Fruit fly (Drosophila melanogaster) whole organism: ENCODE measurements around the gene CG7607.

Experiments used
- pan ChIP-seq: fragments of >200 bp; optimal IDR thresholded peaks from 2 replicates; lab custom pipeline; 2017
- usp ChIP-seq: fragments of >200 bp; optimal IDR thresholded peaks from 2 replicates; lab custom pipeline; 2017; ENCODE audit warnings: missing biosample characterization, missing genetic modification characterization, mixed read lengths

DNA sequence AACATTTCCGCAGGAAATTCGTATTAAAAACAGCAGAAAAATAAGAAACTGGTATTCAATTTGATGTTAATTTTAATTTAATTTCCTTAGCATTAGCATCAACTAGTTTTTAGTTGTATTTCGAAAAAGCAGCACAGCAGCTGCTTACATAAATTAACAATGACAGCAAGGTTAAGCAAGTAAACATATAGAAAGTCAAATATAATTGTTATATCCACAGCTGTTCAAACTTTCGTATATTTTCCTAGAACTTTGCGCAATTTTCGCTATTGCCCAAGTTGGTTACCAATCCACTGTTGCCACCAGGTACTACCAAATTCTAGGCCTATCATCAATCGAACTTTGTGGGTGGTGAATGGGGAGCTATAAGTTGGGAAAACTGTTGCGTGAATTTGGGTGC lies 9.4 kb upstream of the CG7607 start:
- no peak for TF ChIP-seq pan (lab: Kevin White, UChicago)
- no peak for TF ChIP-seq usp (GFP tag; lab: Kevin White, UChicago)
